Worm (Caenorhabditis elegans): ENCODE results near the gene pat-2.

The pat-2 gene

DNA sequence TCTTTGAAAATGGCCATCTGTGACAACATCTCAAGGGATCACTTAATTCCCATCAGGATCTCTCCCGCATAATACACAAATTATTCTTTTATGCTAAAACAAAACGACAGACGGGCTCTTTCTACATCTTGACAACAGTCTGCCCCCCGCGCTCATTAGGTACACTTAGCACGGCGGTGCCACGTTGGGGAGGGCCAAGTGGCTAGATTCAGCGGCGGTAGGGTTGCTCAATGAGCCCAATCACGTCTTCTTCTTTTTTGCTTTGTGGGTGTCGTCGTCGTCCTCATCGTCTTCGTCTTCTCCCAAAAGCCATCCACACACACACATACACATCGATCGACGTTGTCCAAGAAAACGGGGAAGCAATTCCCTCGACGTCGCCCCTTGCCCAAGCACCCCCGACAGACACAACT, 54.4 kb downstream of the pat-2 start:
- TF ChIP-seq D2030.7 (GFP tag; IDR thresholded peaks at IDR 0.05) (no peak), ceh-40 (GFP tag; IDR thresholded peaks at IDR 0.05) (no peak), F52B5.7 (tag; optimal IDR thresholded peaks at IDR 0.05) (peak; percentile 25), ekl-4 (GFP tag; IDR thresholded peaks at IDR 0.05) (no peak), T07F8.4 (tag; optimal IDR thresholded peaks at IDR 0.05) (no peak), nhr-80 (tag; optimal IDR thresholded peaks at IDR 0.05) (no peak), zfh-2 (GFP tag; conservative IDR thresholded peaks at IDR 0.05) (peak; percentile 79), K12H6.12 (tag; optimal IDR thresholded peaks at IDR 0.05) (peak; percentile 1), dox-1 (GFP tag; IDR thresholded peaks at IDR 0.05) (peak; percentile 18; the same call in 1 of the 2 replicates)

DNA sequence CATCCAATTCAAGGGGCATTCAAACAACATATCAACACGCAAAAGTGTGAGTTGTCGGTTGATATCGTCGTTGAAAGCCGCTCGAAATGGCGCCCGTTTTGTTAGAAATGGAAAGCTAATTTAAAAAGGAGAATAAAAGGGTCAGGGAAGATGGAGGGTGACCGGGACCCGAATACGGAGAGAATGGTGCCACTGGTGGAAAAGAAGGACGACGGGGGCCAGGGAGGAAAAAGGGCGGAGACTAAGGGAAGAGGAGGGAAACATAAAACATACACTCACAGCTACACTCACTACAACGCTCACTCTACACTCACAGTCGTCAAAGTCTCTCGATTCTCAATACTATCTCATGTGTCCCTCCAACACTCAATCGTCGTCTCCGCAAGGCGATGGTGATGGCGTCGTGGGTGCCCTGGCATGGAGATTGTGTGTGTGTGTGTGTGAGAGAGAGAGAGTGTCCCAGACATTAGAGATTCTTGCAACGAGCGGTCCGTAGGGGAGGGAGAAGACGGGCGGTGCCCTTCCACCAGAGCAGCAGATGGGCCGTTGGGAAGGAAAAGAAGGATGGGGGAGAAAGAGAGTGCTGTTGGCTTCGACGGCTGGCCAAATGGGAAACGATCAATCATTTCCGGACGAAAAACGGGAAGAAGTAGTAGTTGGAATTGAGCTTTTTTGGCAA, 55.4 kb downstream of the pat-2 start:
- no peak for TF ChIP-seq sptf-2 (GFP tag; optimal IDR thresholded peaks at IDR 0.05)
- TF ChIP-seq ceh-100 (GFP tag; IDR thresholded peaks at IDR 0.05): no peak
- TF ChIP-seq hlh-12 (tag; optimal IDR thresholded peaks at IDR 0.05): no peak
- no peak for TF ChIP-seq sea-2 (GFP tag; IDR thresholded peaks at IDR 0.05)
- peak in 1 of 3 experiments; percentile 56 for TF ChIP-seq lin-35 (GFP tag; optimal IDR thresholded peaks at IDR 0.05)
- no peak for TF ChIP-seq lsy-27 (tag; optimal IDR thresholded peaks at IDR 0.05; ENCODE audit: borderline replicate concordance, insufficient read depth)
- no peak for TF ChIP-seq Y53F4B.3 (GFP tag; IDR thresholded peaks at IDR 0.05)
- TF ChIP-seq ztf-28 (GFP tag; IDR thresholded peaks at IDR 0.05): no peak
- no peak for TF ChIP-seq ceh-79 (tag; optimal IDR thresholded peaks at IDR 0.05)
- TF ChIP-seq T26A5.8 (tag; optimal IDR thresholded peaks at IDR 0.05): no peak
- no peak for TF ChIP-seq snpc-1.3 (tag; optimal IDR thresholded peaks at IDR 0.05; ENCODE audit: insufficient read depth)
- TF ChIP-seq ets-4 (GFP tag; optimal IDR thresholded peaks at IDR 0.05): no peak
- no peak for TF ChIP-seq B0019.2 (GFP tag; conservative IDR thresholded peaks at IDR 0.05)
- TF ChIP-seq hsf-1 (GFP tag; IDR thresholded peaks at IDR 0.05): no peak
- TF ChIP-seq bed-2 (GFP tag; IDR thresholded peaks at IDR 0.05): no peak
- TF ChIP-seq lin-26 (GFP tag; IDR thresholded peaks at IDR 0.05): no peak
- TF ChIP-seq unc-62 (GFP tag; optimal IDR thresholded peaks at IDR 0.05): no peak
- peak; percentile 52 for TF ChIP-seq somi-1 (GFP tag; optimal IDR thresholded peaks at IDR 0.05)
- no peak for TF ChIP-seq D2030.7 (GFP tag; IDR thresholded peaks at IDR 0.05)
- TF ChIP-seq rpc-1 (optimal IDR thresholded peaks at IDR 0.05): no peak
- no peak for TF ChIP-seq rpc-1 (tag; optimal IDR thresholded peaks at IDR 0.05)
- TF ChIP-seq athp-1 (tag; optimal IDR thresholded peaks at IDR 0.05): no peak
- TF ChIP-seq B0035.1 (tag; optimal IDR thresholded peaks at IDR 0.05): no peak
- TF ChIP-seq lin-54 (GFP tag; optimal IDR thresholded peaks at IDR 0.05): peak; percentile 34
- TF ChIP-seq tbx-9 (tag; optimal IDR thresholded peaks at IDR 0.05; ENCODE audit: borderline replicate concordance): no peak
- no peak for TF ChIP-seq F57C9.4 (tag; optimal IDR thresholded peaks at IDR 0.05)
- no peak for TF ChIP-seq atf-7 (tag; optimal IDR thresholded peaks at IDR 0.05)
- no peak for TF ChIP-seq snpc-1.1 (tag; optimal IDR thresholded peaks at IDR 0.05; ENCODE audit: insufficient read depth)
- no peak for TF ChIP-seq hlh-26 (GFP tag; conservative IDR thresholded peaks at IDR 0.05)
- TF ChIP-seq repo-1 (tag; optimal IDR thresholded peaks at IDR 0.05): no peak
- no peak for TF ChIP-seq F22D6.2 (tag; optimal IDR thresholded peaks at IDR 0.05)
- TF ChIP-seq madf-3 (GFP tag; IDR thresholded peaks at IDR 0.05): no peak
- peak; percentile 73 for TF ChIP-seq ama-1 (optimal IDR thresholded peaks at IDR 0.05)
- TF ChIP-seq ama-1 (GFP tag; optimal IDR thresholded peaks at IDR 0.05): no peak
- TF ChIP-seq nfya-2 (GFP tag; IDR thresholded peaks at IDR 0.05): no peak
- TF ChIP-seq let-526 (GFP tag; IDR thresholded peaks at IDR 0.05): no peak
- no peak for TF ChIP-seq hrde-1 (tag; optimal IDR thresholded peaks at IDR 0.05; ENCODE audit: borderline replicate concordance)
- no peak for TF ChIP-seq F39B2.1 (GFP tag; IDR thresholded peaks at IDR 0.05)
- TF ChIP-seq F49E8.2 (tag; optimal IDR thresholded peaks at IDR 0.05; ENCODE audit: insufficient read depth): no peak
- no peak for TF ChIP-seq Y53G8AR.9 (GFP tag; conservative IDR thresholded peaks at IDR 0.05)
